Fruit fly (Drosophila melanogaster) Kc167 (cell line): ENCODE data around the gene ND-15.

Experiments used
- Sin3A ChIP-seq: fragments of >200 bp; optimal IDR thresholded peaks from 2 replicates; lab custom pipeline; 2018; ENCODE audit warnings: missing external identifiers
- h ChIP-seq: fragments of >200 bp; optimal IDR thresholded peaks from 3 replicates; lab custom pipeline; 2018; ENCODE audit warnings: missing external identifiers

- TF ChIP-seq h (lab: Kevin White, UChicago) (no peak), Sin3A (no peak)
These were observed 35.7 kb upstream of the ND-15 start for dm6 chr2L:78828-79227.
